Fruit fly (Drosophila melanogaster) whole organism, embryonic: ENCODE measurements around the gene Slh.

Source experiments
- Aef1 ChIP-seq: fragments of 200-800 bp; sonication (Bioruptor generic); IDR thresholded peaks from 3 replicates; pipeline ENCODE4 v1.3.6; 2022; ENCODE audit warnings: missing biosample characterization, missing genetic modification characterization
- CG10321 ChIP-seq: fragments of 200-800 bp; sonication (Bioruptor generic); IDR thresholded peaks from 2 replicates; pipeline ENCODE4 v1.3.6; 2022; ENCODE audit warnings: missing biosample characterization, missing genetic modification characterization
- CG10431 ChIP-seq: fragments of 200-800 bp; sonication (Bioruptor generic); optimal IDR thresholded peaks from 3 replicates; lab custom pipeline; 2018; ENCODE audit warnings: missing biosample characterization, mild to moderate bottlenecking, missing genetic modification characterization
- CG11398 ChIP-seq: fragments of 200-800 bp; sonication (Bioruptor generic); optimal IDR thresholded peaks from 2 replicates; lab custom pipeline; 2016; ENCODE audit warnings: missing biosample characterization, missing genetic modification characterization
- CG12219 ChIP-seq: fragments of 200-800 bp; sonication (Bioruptor generic); optimal IDR thresholded peaks from 3 replicates; lab custom pipeline; 2018; ENCODE audit warnings: missing biosample characterization, mild to moderate bottlenecking, missing genetic modification characterization
- CG1602 ChIP-seq: fragments of 200-800 bp; sonication (Bioruptor generic); optimal IDR thresholded peaks from 3 replicates; lab custom pipeline; 2016; ENCODE audit warnings: missing biosample characterization, missing genetic modification characterization
- CG17186 ChIP-seq: fragments of 200-800 bp; sonication (Bioruptor generic); optimal IDR thresholded peaks from 3 replicates; lab custom pipeline; 2017; ENCODE audit warnings: missing biosample characterization, missing genetic modification reagents, missing genetic modification characterization
- CG1832 ChIP-seq: fragments of 200-800 bp; sonication (Bioruptor generic); optimal IDR thresholded peaks from 2 replicates; lab custom pipeline; 2017; ENCODE audit warnings: missing biosample characterization, mild to moderate bottlenecking, missing genetic modification characterization, inconsistent platforms
- CG2129 ChIP-seq: fragments of 200-800 bp; sonication (Bioruptor generic); IDR thresholded peaks from 2 replicates; pipeline ENCODE4 v1.3.6; 2022; ENCODE audit warnings: missing biosample characterization, missing genetic modification characterization; ENCODE audit not compliant: partially characterized antibody
- CG2678 ChIP-seq: fragments of 200-800 bp; sonication (Bioruptor generic); optimal IDR thresholded peaks from 3 replicates; lab custom pipeline; 2019; ENCODE audit warnings: missing biosample characterization, mild to moderate bottlenecking, missing genetic modification characterization, moderate library complexity
- CG31441 ChIP-seq: fragments of 200-800 bp; sonication (Bioruptor generic); IDR thresholded peaks from 2 replicates; pipeline ENCODE4 v1.3.6; 2022; ENCODE audit warnings: missing biosample characterization, missing genetic modification characterization
- CG4404 ChIP-seq: fragments of 200-800 bp; sonication (Bioruptor generic); IDR thresholded peaks from 2 replicates; pipeline ENCODE4 v1.3.6; 2022; ENCODE audit warnings: missing biosample characterization, missing genetic modification characterization
- CG4820 ChIP-seq: fragments of 200-800 bp; sonication (Bioruptor generic); optimal IDR thresholded peaks from 3 replicates; lab custom pipeline; 2016; ENCODE audit warnings: missing biosample characterization, missing genetic modification characterization
- CG7745 ChIP-seq: fragments of 200-800 bp; sonication (Bioruptor generic); optimal IDR thresholded peaks from 2 replicates; lab custom pipeline; 2018; ENCODE audit warnings: missing biosample characterization, mild to moderate bottlenecking, missing genetic modification characterization, moderate library complexity
- CG7786 ChIP-seq: fragments of 200-800 bp; sonication (Bioruptor generic); optimal IDR thresholded peaks from 2 replicates; lab custom pipeline; 2016; ENCODE audit warnings: missing biosample characterization, missing genetic modification characterization
- CG7963 ChIP-seq: fragments of 200-800 bp; sonication (Bioruptor generic); IDR thresholded peaks from 3 replicates; pipeline ENCODE4 v1.3.6; 2022; ENCODE audit warnings: missing biosample characterization, missing genetic modification characterization; ENCODE audit not compliant: partially characterized antibody
- Camta ChIP-seq: fragments of 200-800 bp; sonication (Bioruptor generic); optimal IDR thresholded peaks from 2 replicates; lab custom pipeline; 2016; ENCODE audit warnings: missing biosample characterization, missing genetic modification characterization
- Dek ChIP-seq: fragments of 200-800 bp; sonication (Bioruptor generic); optimal IDR thresholded peaks from 3 replicates; lab custom pipeline; 2019; ENCODE audit warnings: missing biosample characterization, mild to moderate bottlenecking, missing genetic modification characterization, moderate library complexity
- Dfd ChIP-seq, 2 experiments: fragments of >200 bp; optimal IDR thresholded peaks; 2 replicates each; lab custom pipeline; 2017; ENCODE audit warnings: missing biosample characterization in 2 of 2, missing genetic modification characterization in 2 of 2
- Dref ChIP-seq: fragments of 200-800 bp; sonication (Bioruptor generic); IDR thresholded peaks from 2 replicates; pipeline ENCODE4 v1.3.6; 2022; ENCODE audit warnings: missing biosample characterization, missing genetic modification characterization
- Med ChIP-seq: fragments of 200-800 bp; sonication (Bioruptor generic); peaks from one replicate; lab custom pipeline; 2016; ENCODE audit warnings: missing biosample characterization, missing genetic modification characterization, mild to moderate bottlenecking, inconsistent platforms, moderate library complexity
- Mrtf ChIP-seq: fragments of 200-800 bp; sonication (Bioruptor generic); IDR thresholded peaks from 3 replicates; pipeline ENCODE4 v1.3.6; 2022; ENCODE audit warnings: missing biosample characterization, missing genetic modification characterization
- NC2α ChIP-seq: fragments of 200-800 bp; sonication (Bioruptor generic); optimal IDR thresholded peaks from 2 replicates; lab custom pipeline; 2016; ENCODE audit warnings: missing biosample characterization, missing genetic modification characterization
- Neu2 ChIP-seq: fragments of 200-800 bp; sonication (Bioruptor generic); optimal IDR thresholded peaks from 3 replicates; lab custom pipeline; 2016; ENCODE audit warnings: missing biosample characterization, missing genetic modification characterization, borderline replicate concordance
- Nf-YA ChIP-seq: fragments of 200-800 bp; sonication (Bioruptor generic); IDR thresholded peaks from 2 replicates; pipeline ENCODE4 v1.3.6; 2022; ENCODE audit warnings: missing biosample characterization, missing genetic modification characterization
- Sry-β ChIP-seq: fragments of 200-800 bp; sonication (Bioruptor generic); optimal IDR thresholded peaks from 2 replicates; lab custom pipeline; 2018; ENCODE audit warnings: missing biosample characterization, mild to moderate bottlenecking, missing genetic modification characterization, moderate library complexity
- Trl ChIP-seq, 3 experiments: fragments of >200 bp in 2 of 3; fragments of 200-800 bp in 1 of 3; sonication (Bioruptor generic) in 1 of 3; optimal IDR thresholded peaks; 2 replicates in 1 of 3; 3 replicates in 2 of 3; lab custom pipeline; 2016 to 2017; ENCODE audit warnings: missing biosample characterization in 1 of 3, missing genetic modification characterization in 1 of 3
- YL-1 ChIP-seq: fragments of 200-800 bp; sonication (Bioruptor generic); optimal IDR thresholded peaks from 3 replicates; lab custom pipeline; 2017; ENCODE audit warnings: missing biosample characterization, mild to moderate bottlenecking, missing genetic modification characterization
- abd-A ChIP-seq: fragments of 200-800 bp; sonication (Bioruptor generic); optimal IDR thresholded peaks from 3 replicates; lab custom pipeline; 2019; ENCODE audit warnings: missing biosample characterization, mild to moderate bottlenecking, missing genetic modification characterization, moderate library complexity
- ap ChIP-seq: fragments of 200-800 bp; sonication (Bioruptor generic); IDR thresholded peaks from 2 replicates; pipeline ENCODE4 v1.3.6; 2022; ENCODE audit warnings: missing biosample characterization, missing genetic modification characterization
- ato ChIP-seq: fragments of 200-800 bp; sonication (Bioruptor generic); IDR thresholded peaks from 2 replicates; pipeline ENCODE4 v1.3.6; 2022; ENCODE audit warnings: missing biosample characterization, missing genetic modification characterization; ENCODE audit not compliant: partially characterized antibody
- chn ChIP-seq: fragments of 200-800 bp; sonication (Bioruptor generic); optimal IDR thresholded peaks from 2 replicates; lab custom pipeline; 2016; ENCODE audit warnings: missing biosample characterization, missing genetic modification characterization
- danr ChIP-seq: fragments of 200-800 bp; sonication (Bioruptor generic); IDR thresholded peaks from 2 replicates; pipeline ENCODE4 v1.3.6; 2022; ENCODE audit warnings: missing biosample characterization, missing genetic modification characterization
- dm ChIP-seq: fragments of 200-800 bp; sonication (Bioruptor generic); optimal IDR thresholded peaks from 3 replicates; lab custom pipeline; 2016; ENCODE audit warnings: missing biosample characterization, missing genetic modification characterization
- dpn ChIP-seq, 2 experiments: fragments of 200-800 bp; sonication (Bioruptor generic); optimal IDR thresholded peaks; 3 replicates each; lab custom pipeline; 2016; ENCODE audit warnings: missing biosample characterization in 2 of 2, missing genetic modification characterization in 2 of 2
- ems ChIP-seq: fragments of 200-800 bp; sonication (Bioruptor generic); optimal IDR thresholded peaks from 3 replicates; lab custom pipeline; 2016; ENCODE audit warnings: missing biosample characterization, missing genetic modification characterization
- en ChIP-seq: fragments of 200-800 bp; sonication (Bioruptor generic); optimal IDR thresholded peaks from 2 replicates; lab custom pipeline; 2016; ENCODE audit warnings: missing biosample characterization, missing genetic modification characterization
- fru ChIP-seq: fragments of >200 bp; optimal IDR thresholded peaks from 2 replicates; lab custom pipeline; 2017
- gcm2 ChIP-seq: fragments of 200-800 bp; sonication (Bioruptor generic); optimal IDR thresholded peaks from 2 replicates; lab custom pipeline; 2016; ENCODE audit warnings: missing biosample characterization, missing genetic modification characterization
- gro ChIP-seq: fragments of 200-800 bp; sonication (Bioruptor generic); optimal IDR thresholded peaks from 2 replicates; lab custom pipeline; 2016; ENCODE audit warnings: missing biosample characterization, missing genetic modification characterization
- gsb ChIP-seq: fragments of 200-800 bp; sonication (Bioruptor generic); IDR thresholded peaks from 2 replicates; pipeline ENCODE4 v1.3.6; 2022; ENCODE audit warnings: missing biosample characterization, missing genetic modification characterization
- gt ChIP-seq: fragments of 200-800 bp; sonication (Bioruptor generic); IDR thresholded peaks from 2 replicates; pipeline ENCODE4 v1.3.6; 2022; ENCODE audit warnings: missing biosample characterization, missing genetic modification characterization
- jing ChIP-seq: fragments of 200-800 bp; sonication (Bioruptor generic); optimal IDR thresholded peaks from 2 replicates; lab custom pipeline; 2018; ENCODE audit warnings: missing biosample characterization, mild to moderate bottlenecking, missing genetic modification characterization
- nerfin-2 ChIP-seq: fragments of 200-800 bp; sonication (Bioruptor generic); IDR thresholded peaks from 2 replicates; pipeline ENCODE4 v1.3.6; 2022; ENCODE audit warnings: missing biosample characterization, missing genetic modification characterization; ENCODE audit not compliant: partially characterized antibody
- onecut ChIP-seq: fragments of 200-800 bp; sonication (Bioruptor generic); IDR thresholded peaks from 2 replicates; pipeline ENCODE4 v1.3.6; 2022; ENCODE audit warnings: missing biosample characterization, missing genetic modification characterization
- slou ChIP-seq: fragments of 200-800 bp; sonication (Bioruptor generic); optimal IDR thresholded peaks from 3 replicates; lab custom pipeline; 2016; ENCODE audit warnings: missing biosample characterization, missing genetic modification characterization
- sqz ChIP-seq: fragments of 200-800 bp; sonication (Bioruptor generic); optimal IDR thresholded peaks from 3 replicates; lab custom pipeline; 2018; ENCODE audit warnings: missing biosample characterization, mild to moderate bottlenecking, missing genetic modification characterization
- sr ChIP-seq: fragments of 200-800 bp; sonication (Bioruptor generic); IDR thresholded peaks from 3 replicates; pipeline ENCODE4 v1.3.6; 2022; ENCODE audit warnings: missing biosample characterization, missing genetic modification characterization
- trem ChIP-seq: fragments of 200-800 bp; optimal IDR thresholded peaks from 3 replicates; lab custom pipeline; 2019; ENCODE audit warnings: missing biosample characterization, mild to moderate bottlenecking, missing genetic modification characterization, moderate library complexity
- twi ChIP-seq: fragments of 200-800 bp; optimal IDR thresholded peaks from 2 replicates; lab custom pipeline; 2019; ENCODE audit warnings: missing biosample characterization, mild to moderate bottlenecking, missing genetic modification characterization, moderate library complexity
- unpg ChIP-seq: fragments of 200-800 bp; sonication (Bioruptor generic); optimal IDR thresholded peaks from 3 replicates; lab custom pipeline; 2018; ENCODE audit warnings: missing biosample characterization, mild to moderate bottlenecking, missing genetic modification characterization, moderate library complexity

Slh gene

dm6 chr2L:2467722-2468372 is 24.6 kb downstream of the Slh start (continued):
- TF ChIP-seq abd-A (tag; lab: Kevin White, UChicago): no peak
- TF ChIP-seq CG7745 (tag; lab: Kevin White, UChicago): no peak
- TF ChIP-seq CG4820 (GFP tag; lab: Kevin White, UChicago): no peak
- TF ChIP-seq en: no peak
- TF ChIP-seq CG12219 (GFP tag; lab: Kevin White, UChicago): no peak
- no peak for TF ChIP-seq CG7786 (GFP tag; lab: Kevin White, UChicago)
- no peak for TF ChIP-seq trem
- TF ChIP-seq gro (GFP tag; lab: Kevin White, UChicago): no peak
- TF ChIP-seq CG2678 (tag; lab: Kevin White, UChicago): peak; percentile 61
- 0 out of 2 replicates have a peak, but pooled peaks have one; percentile 28 for TF ChIP-seq danr (GFP tag; lab: Robert Waterston, UW)
- TF ChIP-seq CG11398 (GFP tag; lab: Kevin White, UChicago): no peak
- TF ChIP-seq sr: no peak
- no peak for TF ChIP-seq CG2129 (GFP tag; lab: Robert Waterston, UW)
- TF ChIP-seq onecut: no peak
- TF ChIP-seq ato: no peak
- TF ChIP-seq CG17186: no peak
- no peak for TF ChIP-seq Nf-YA (GFP tag; lab: Robert Waterston, UW)
- TF ChIP-seq NC2α (GFP tag; lab: Kevin White, UChicago): no peak
- TF ChIP-seq Mrtf (GFP tag; lab: Robert Waterston, UW): no peak
- TF ChIP-seq twi (tag; lab: Kevin White, UChicago): no peak
- no peak for TF ChIP-seq ap
- no peak for TF ChIP-seq Camta
- no peak for TF ChIP-seq jing (GFP tag; lab: Kevin White, UChicago)
- TF ChIP-seq Dek (tag; lab: Kevin White, UChicago): peak; percentile 13
- no peak for TF ChIP-seq nerfin-2 (GFP tag; lab: Robert Waterston, UW)
- peak; percentile 65 for TF ChIP-seq Aef1 (GFP tag; lab: Robert Waterston, UW)
- no peak for TF ChIP-seq CG1832 (GFP tag; lab: Kevin White, UChicago)
- TF ChIP-seq Dref (GFP tag; lab: Robert Waterston, UW): no peak
- TF ChIP-seq gcm2 (GFP tag; lab: Kevin White, UChicago): no peak
- TF ChIP-seq fru (lab: Kevin White, UChicago): no peak
- TF ChIP-seq Sry-β: no peak
- TF ChIP-seq CG7963 (GFP tag; lab: Robert Waterston, UW): no peak
- TF ChIP-seq gt (GFP tag; lab: Robert Waterston, UW): no peak
- TF ChIP-seq Med (GFP tag; lab: Kevin White, UChicago): peak; percentile 32
- no peak for TF ChIP-seq CG4404 (GFP tag; lab: Robert Waterston, UW)
- no peak for TF ChIP-seq chn (GFP tag; lab: Kevin White, UChicago)
- TF ChIP-seq unpg: peak; percentile 21
- TF ChIP-seq Trl (optimal IDR thresholded peaks at IDR 0.05; lab: Kevin White, UChicago): no peak
- no peak for TF ChIP-seq Trl (GFP tag; optimal IDR thresholded peaks at IDR 0.05; lab: Kevin White, UChicago)
- peak in 1 of 2 experiments; percentile 9 for TF ChIP-seq dpn (GFP tag; optimal IDR thresholded peaks at IDR 0.05; lab: Kevin White, UChicago)
- TF ChIP-seq Dfd (GFP tag; optimal IDR thresholded peaks at IDR 0.05; lab: Kevin White, UChicago): no peak
- TF ChIP-seq sqz (GFP tag; lab: Kevin White, UChicago): no peak
- TF ChIP-seq gsb: no peak
- TF ChIP-seq CG10431 (GFP tag; lab: Kevin White, UChicago): no peak
- 0 out of 2 replicates have a peak, but pooled peaks have one; percentile 19 for TF ChIP-seq CG31441
- no peak for TF ChIP-seq dm (GFP tag; lab: Kevin White, UChicago)
- no peak for TF ChIP-seq CG10321
- TF ChIP-seq YL-1 (GFP tag; lab: Kevin White, UChicago): no peak
- no peak for TF ChIP-seq Neu2 (GFP tag; lab: Kevin White, UChicago)
- no peak for TF ChIP-seq ems (GFP tag; lab: Kevin White, UChicago)
- no peak for TF ChIP-seq slou (GFP tag; lab: Kevin White, UChicago)
- no peak for TF ChIP-seq CG1602 (GFP tag; lab: Kevin White, UChicago)
